Worm (Caenorhabditis elegans) whole organism, L3 larva: Measurements from ENCODE around the gene F37C12.21.

Source experiments
- aly-2 ChIP-seq: fragments of 150-350 bp; optimal IDR thresholded peaks from 2 replicates; lab custom pipeline; 2014; ENCODE audit warnings: missing biosample characterization, missing genetic modification characterization
- ceh-9 ChIP-seq: sonication (generic microtip); optimal IDR thresholded peaks from 2 replicates; lab custom pipeline; 2018; ENCODE audit warnings: missing biosample characterization, missing genetic modification characterization
- eor-1 ChIP-seq, 2 experiments: fragments of 150-350 bp; optimal IDR thresholded peaks; 2 replicates each; lab custom pipeline; 2014 to 2018; ENCODE audit warnings: missing biosample characterization in 2 of 2, missing genetic modification characterization in 2 of 2
- fkh-10 ChIP-seq: sonication (generic microtip); optimal IDR thresholded peaks from 2 replicates; lab custom pipeline; 2017; ENCODE audit warnings: missing biosample characterization, missing genetic modification reagents, missing genetic modification characterization
- lin-39 ChIP-seq: fragments of 150-350 bp; optimal IDR thresholded peaks from 2 replicates; lab custom pipeline; 2018; ENCODE audit warnings: missing biosample characterization, missing genetic modification reagents, missing genetic modification characterization
- nhr-23 ChIP-seq: fragments of 150-350 bp; optimal IDR thresholded peaks from 2 replicates; lab custom pipeline; 2014; ENCODE audit warnings: missing biosample characterization, missing genetic modification reagents, missing genetic modification characterization
- nhr-25 ChIP-seq: sonication (generic microtip); optimal IDR thresholded peaks from 2 replicates; lab custom pipeline; 2017; ENCODE audit warnings: missing biosample characterization, missing genetic modification characterization
- nhr-43 ChIP-seq: sonication (generic microtip); optimal IDR thresholded peaks from 2 replicates; lab custom pipeline; 2016; ENCODE audit warnings: mild to moderate bottlenecking, missing genetic modification characterization, missing compliant biosample characterization; ENCODE audit not compliant: poor library complexity, severe bottlenecking
- nhr-67 ChIP-seq: fragments of 150-350 bp; optimal IDR thresholded peaks from 2 replicates; lab custom pipeline; 2014; ENCODE audit warnings: missing biosample characterization, missing genetic modification characterization
- sea-2 ChIP-seq: fragments of 150-350 bp; sonication (generic microtip); optimal IDR thresholded peaks from 4 replicates; lab custom pipeline; 2014; ENCODE audit warnings: missing biosample characterization, missing genetic modification reagents, missing genetic modification characterization
- skn-1 ChIP-seq: fragments of 150-350 bp; optimal IDR thresholded peaks from 2 replicates; lab custom pipeline; 2014; ENCODE audit warnings: missing biosample characterization, missing genetic modification characterization
- unc-39 ChIP-seq: sonication (generic microtip); optimal IDR thresholded peaks from 4 replicates; lab custom pipeline; 2017; ENCODE audit warnings: missing biosample characterization, missing genetic modification characterization
- zag-1 ChIP-seq: fragments of 150-350 bp; optimal IDR thresholded peaks from 2 replicates; lab custom pipeline; 2014; ENCODE audit warnings: missing biosample characterization, missing genetic modification characterization
- ztf-11 ChIP-seq: fragments of 150-350 bp; optimal IDR thresholded peaks from 2 replicates; lab custom pipeline; 2014; ENCODE audit warnings: missing biosample characterization, missing genetic modification characterization

- no peak for TF ChIP-seq zag-1 (tag; lab: Kevin White, UChicago)
- TF ChIP-seq nhr-23 (tag; lab: Kevin White, UChicago) = no peak
- TF ChIP-seq ceh-9 (tag; lab: Kevin White, UChicago) = no peak
- TF ChIP-seq unc-39 (tag; lab: Kevin White, UChicago) = no peak
- TF ChIP-seq aly-2 (tag; lab: Kevin White, UChicago) = no peak
- TF ChIP-seq skn-1 (tag; lab: Kevin White, UChicago) = no peak
- no peak for TF ChIP-seq fkh-10 (GFP tag; lab: Kevin White, UChicago)
- no peak for TF ChIP-seq sea-2 (GFP tag; lab: Kevin White, UChicago)
- TF ChIP-seq nhr-67 (tag; lab: Kevin White, UChicago) = no peak
- no peak for TF ChIP-seq ztf-11 (tag; lab: Kevin White, UChicago)
- no peak for TF ChIP-seq lin-39 (tag; lab: Kevin White, UChicago)
- no peak for TF ChIP-seq nhr-25 (tag; lab: Kevin White, UChicago)
- TF ChIP-seq nhr-43 (tag; lab: Kevin White, UChicago) = no peak
- TF ChIP-seq eor-1 (tag; optimal IDR thresholded peaks at IDR 0.05; lab: Kevin White, UChicago) = no peak
These were observed 40.0 kb upstream of the F37C12.21 start for ce11 chrIII:7148191-7148590.
